Worm (Caenorhabditis elegans): Measurements from ENCODE around the gene appg-1.

DNA sequence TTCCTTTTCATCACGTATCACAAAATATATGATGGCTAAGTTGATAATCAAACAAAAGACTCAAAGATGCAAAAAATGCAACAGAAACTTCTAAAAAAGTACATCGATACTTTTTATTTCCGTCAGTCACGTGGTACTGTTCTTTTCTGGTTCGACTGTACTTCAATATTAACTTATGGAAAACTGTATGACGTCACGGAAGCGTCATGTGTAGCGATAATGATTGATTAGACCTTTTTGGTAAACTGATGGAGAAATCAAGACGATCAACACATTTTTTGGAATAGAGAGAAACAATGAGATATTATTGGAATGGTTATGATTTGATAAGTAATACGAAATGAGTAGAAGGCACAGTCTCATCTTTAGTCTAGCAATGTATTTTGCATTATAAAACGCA is 31.6 kb upstream of the appg-1 start:
- TF ChIP-seq sptf-1 (tag; optimal IDR thresholded peaks at IDR 0.05) (no peak), unc-62 (GFP tag; optimal IDR thresholded peaks at IDR 0.05) (no peak), nhr-28 (tag; optimal IDR thresholded peaks at IDR 0.05) (no peak), nhr-237 (tag; optimal IDR thresholded peaks at IDR 0.05) (no peak), lin-13 (tag; optimal IDR thresholded peaks at IDR 0.05) (no peak), M03D4.4 (tag; optimal IDR thresholded peaks at IDR 0.05) (no peak), nhr-12 (tag; optimal IDR thresholded peaks at IDR 0.05) (no peak), nhr-76 (tag; optimal IDR thresholded peaks at IDR 0.05) (no peak), ham-2 (GFP tag; optimal IDR thresholded peaks at IDR 0.05) (no peak)

Data from whole organism, mixed stage, embryonic.